Fruit fly (Drosophila melanogaster) whole organism, embryonic: ENCODE results near the gene ghi.

Source experiments
- Aef1 ChIP-seq: fragments of 200-800 bp; sonication (Bioruptor generic); IDR thresholded peaks from 3 replicates; pipeline ENCODE4 v1.3.6; 2022; ENCODE audit warnings: missing biosample characterization, missing genetic modification characterization
- Atf6 ChIP-seq: fragments of 200-800 bp; sonication (Bioruptor generic); IDR thresholded peaks from 2 replicates; pipeline ENCODE4 v1.3.6; 2022; ENCODE audit warnings: missing biosample characterization, missing genetic modification characterization
- CG10147 ChIP-seq: fragments of 200-800 bp; sonication (Bioruptor generic); optimal IDR thresholded peaks from 2 replicates; lab custom pipeline; 2019; ENCODE audit warnings: missing biosample characterization, mild to moderate bottlenecking, missing genetic modification characterization, moderate library complexity
- CG10366 ChIP-seq: fragments of 200-800 bp; sonication (Bioruptor generic); IDR thresholded peaks from 2 replicates; pipeline ENCODE4 v1.3.6; 2022; ENCODE audit warnings: missing biosample characterization, missing genetic modification characterization
- CG10959 ChIP-seq: fragments of 200-800 bp; sonication (Bioruptor generic); IDR thresholded peaks from 2 replicates; pipeline ENCODE4 v1.3.6; 2022; ENCODE audit warnings: missing biosample characterization, missing genetic modification characterization
- CG11560 ChIP-seq: fragments of 200-800 bp; sonication (Bioruptor generic); IDR thresholded peaks from 3 replicates; pipeline ENCODE4 v1.3.6; 2022; ENCODE audit warnings: missing biosample characterization, missing genetic modification characterization
- CG11696 ChIP-seq: fragments of 200-800 bp; sonication (Bioruptor generic); IDR thresholded peaks from 2 replicates; pipeline ENCODE4 v1.3.6; 2022; ENCODE audit warnings: missing biosample characterization, missing genetic modification characterization
- CG12104 ChIP-seq: fragments of 200-800 bp; sonication (Bioruptor generic); optimal IDR thresholded peaks from 3 replicates; lab custom pipeline; 2016; ENCODE audit warnings: missing biosample characterization, missing genetic modification characterization
- CG12744 ChIP-seq: fragments of 200-800 bp; sonication (Bioruptor generic); optimal IDR thresholded peaks from 2 replicates; lab custom pipeline; 2016; ENCODE audit warnings: missing biosample characterization, missing genetic modification characterization
- CG13123 ChIP-seq: fragments of 200-800 bp; sonication (Bioruptor generic); optimal IDR thresholded peaks from 2 replicates; lab custom pipeline; 2016; ENCODE audit warnings: missing biosample characterization, missing genetic modification characterization
- CG13424 ChIP-seq: fragments of 200-800 bp; sonication (Bioruptor generic); optimal IDR thresholded peaks from 2 replicates; lab custom pipeline; 2019; ENCODE audit warnings: missing biosample characterization, mild to moderate bottlenecking, missing genetic modification characterization, moderate library complexity
- CG14667 ChIP-seq: fragments of 200-800 bp; sonication (Bioruptor generic); IDR thresholded peaks from 2 replicates; pipeline ENCODE4 v1.3.6; 2022; ENCODE audit warnings: missing biosample characterization, missing genetic modification characterization
- CG15601 ChIP-seq: fragments of 200-800 bp; sonication (Bioruptor generic); optimal IDR thresholded peaks from 3 replicates; lab custom pipeline; 2019; ENCODE audit warnings: missing biosample characterization, mild to moderate bottlenecking, missing genetic modification characterization, moderate library complexity
- CG16813 ChIP-seq: fragments of 200-800 bp; sonication (Bioruptor generic); IDR thresholded peaks from 3 replicates; pipeline ENCODE4 v1.3.6; 2022; ENCODE audit warnings: missing biosample characterization, missing genetic modification characterization; ENCODE audit not compliant: partially characterized antibody
- CG2712 ChIP-seq: fragments of 200-800 bp; optimal IDR thresholded peaks from 3 replicates; lab custom pipeline; 2019; ENCODE audit warnings: missing biosample characterization, mild to moderate bottlenecking, missing genetic modification characterization, moderate library complexity
- CG33213 ChIP-seq: fragments of 200-800 bp; sonication (Bioruptor generic); optimal IDR thresholded peaks from 3 replicates; lab custom pipeline; 2016; ENCODE audit warnings: missing biosample characterization, missing genetic modification characterization
- CG3407 ChIP-seq: fragments of 200-800 bp; sonication (Bioruptor generic); optimal IDR thresholded peaks from 2 replicates; lab custom pipeline; 2018; ENCODE audit warnings: missing biosample characterization, mild to moderate bottlenecking, missing genetic modification characterization
- CG34224 ChIP-seq: fragments of 200-800 bp; sonication (Bioruptor generic); IDR thresholded peaks from 3 replicates; pipeline ENCODE4 v1.3.6; 2022; ENCODE audit warnings: missing biosample characterization, missing genetic modification characterization; ENCODE audit not compliant: partially characterized antibody
- CG8478 ChIP-seq: fragments of >200 bp; optimal IDR thresholded peaks from 2 replicates; lab custom pipeline; 2018
- CG8944 ChIP-seq: fragments of 200-800 bp; sonication (Bioruptor generic); optimal IDR thresholded peaks from 3 replicates; lab custom pipeline; 2016; ENCODE audit warnings: missing biosample characterization, missing genetic modification characterization
- CG9727 ChIP-seq: fragments of 200-800 bp; sonication (Bioruptor generic); optimal IDR thresholded peaks from 3 replicates; lab custom pipeline; 2017; ENCODE audit warnings: missing biosample characterization, mild to moderate bottlenecking, missing genetic modification characterization
- E2f2 ChIP-seq: fragments of 200-800 bp; sonication (Bioruptor generic); IDR thresholded peaks from 2 replicates; pipeline ENCODE4 v1.3.6; 2022; ENCODE audit warnings: missing biosample characterization, missing genetic modification characterization
- H15 ChIP-seq: fragments of 200-800 bp; sonication (Bioruptor generic); IDR thresholded peaks from 3 replicates; pipeline ENCODE4 v1.3.6; 2022; ENCODE audit warnings: missing biosample characterization, missing genetic modification characterization
- H2.0 ChIP-seq: fragments of 200-800 bp; sonication (Bioruptor generic); IDR thresholded peaks from 2 replicates; pipeline ENCODE4 v1.3.6; 2022; ENCODE audit warnings: missing biosample characterization, missing genetic modification characterization
- HLH54F ChIP-seq: fragments of 200-800 bp; sonication (Bioruptor generic); optimal IDR thresholded peaks from 3 replicates; lab custom pipeline; 2016; ENCODE audit warnings: missing biosample characterization, missing genetic modification characterization
- Hand ChIP-seq: fragments of 200-800 bp; sonication (Bioruptor generic); optimal IDR thresholded peaks from 2 replicates; lab custom pipeline; 2017; ENCODE audit warnings: mild to moderate bottlenecking, missing biosample characterization, missing genetic modification reagents, missing genetic modification characterization
- MBD-R2 ChIP-seq: fragments of 200-800 bp; sonication (Bioruptor generic); IDR thresholded peaks from 2 replicates; pipeline ENCODE4 v1.3.6; 2022; ENCODE audit warnings: missing biosample characterization, missing genetic modification characterization
- Neu2 ChIP-seq: fragments of 200-800 bp; sonication (Bioruptor generic); optimal IDR thresholded peaks from 3 replicates; lab custom pipeline; 2016; ENCODE audit warnings: missing biosample characterization, missing genetic modification characterization, borderline replicate concordance
- Pdp1 ChIP-seq, 2 experiments: fragments of 200-800 bp; sonication (Bioruptor generic); optimal IDR thresholded peaks; 3 replicates each; lab custom pipeline; 2016; ENCODE audit warnings: missing biosample characterization in 2 of 2, missing genetic modification characterization in 2 of 2, mild to moderate bottlenecking in 1 of 2, moderate library complexity in 1 of 2
- Ssrp ChIP-seq: fragments of 200-800 bp; sonication (Bioruptor generic); optimal IDR thresholded peaks from 2 replicates; lab custom pipeline; 2018; ENCODE audit warnings: missing biosample characterization, mild to moderate bottlenecking, missing genetic modification characterization, moderate library complexity
- Stat92E ChIP-seq, 3 experiments: fragments of >200 bp in 2 of 3; fragments of 200-800 bp in 1 of 3; sonication (Bioruptor generic) in 1 of 3; optimal IDR thresholded peaks; 2 replicates each; lab custom pipeline; 2017 to 2019; ENCODE audit warnings: missing biosample characterization in 3 of 3, missing genetic modification characterization in 3 of 3, mild to moderate bottlenecking in 1 of 3, moderate library complexity in 1 of 3
- TFAM ChIP-seq: fragments of 200-800 bp; sonication (Bioruptor generic); optimal IDR thresholded peaks from 2 replicates; lab custom pipeline; 2017; ENCODE audit warnings: missing biosample characterization, missing genetic modification characterization, inconsistent platforms
- Taf1 ChIP-seq: fragments of 200-800 bp; sonication (Bioruptor generic); IDR thresholded peaks from 2 replicates; pipeline ENCODE4 v1.3.6; 2022; ENCODE audit warnings: missing biosample characterization, missing genetic modification characterization
- abd-A ChIP-seq: fragments of 200-800 bp; sonication (Bioruptor generic); optimal IDR thresholded peaks from 3 replicates; lab custom pipeline; 2019; ENCODE audit warnings: missing biosample characterization, mild to moderate bottlenecking, missing genetic modification characterization, moderate library complexity
- chif ChIP-seq, 2 experiments: fragments of 200-800 bp; sonication (Bioruptor generic); optimal IDR thresholded peaks; 3 replicates each; lab custom pipeline; 2016; ENCODE audit warnings: missing biosample characterization in 2 of 2, missing genetic modification characterization in 2 of 2
- dan ChIP-seq: fragments of 200-800 bp; sonication (Bioruptor generic); IDR thresholded peaks from 2 replicates; pipeline ENCODE4 v1.3.6; 2022; ENCODE audit warnings: missing biosample characterization, missing genetic modification characterization
- disco-r ChIP-seq: fragments of 200-800 bp; sonication (Bioruptor generic); optimal IDR thresholded peaks from 2 replicates; lab custom pipeline; 2016; ENCODE audit warnings: missing biosample characterization, missing genetic modification characterization
- fd64A ChIP-seq: fragments of 200-800 bp; sonication (Bioruptor generic); optimal IDR thresholded peaks from 3 replicates; lab custom pipeline; 2018; ENCODE audit warnings: missing biosample characterization, mild to moderate bottlenecking, missing genetic modification characterization
- lilli ChIP-seq: fragments of 200-800 bp; sonication (Bioruptor generic); optimal IDR thresholded peaks from 3 replicates; lab custom pipeline; 2016; ENCODE audit warnings: missing biosample characterization, missing genetic modification characterization
- maf-S ChIP-seq: fragments of 200-800 bp; sonication (Bioruptor generic); optimal IDR thresholded peaks from 2 replicates; lab custom pipeline; 2016; ENCODE audit warnings: missing biosample characterization, missing genetic modification characterization
- mld ChIP-seq: fragments of 200-800 bp; sonication (Bioruptor generic); IDR thresholded peaks from 3 replicates; pipeline ENCODE4 v1.3.6; 2022; ENCODE audit warnings: missing biosample characterization, missing genetic modification characterization; ENCODE audit not compliant: partially characterized antibody
- pan ChIP-seq, 4 experiments: fragments of >200 bp in 3 of 4; fragments of 200-800 bp in 1 of 4; sonication (Bioruptor generic) in 1 of 4; optimal IDR thresholded peaks in 3 of 4; IDR thresholded peaks in 1 of 4; 2 replicates each; pipeline versions ENCODE4 v1.3.6 to Lab custom; 2017 to 2022; ENCODE audit warnings: missing biosample characterization in 2 of 4, missing genetic modification characterization in 2 of 4, mixed read lengths in 1 of 4
- pzg ChIP-seq: fragments of 200-800 bp; sonication (Bioruptor generic); optimal IDR thresholded peaks from 3 replicates; lab custom pipeline; 2018; ENCODE audit warnings: missing biosample characterization, mild to moderate bottlenecking, missing genetic modification characterization, moderate library complexity
- row ChIP-seq: fragments of 200-800 bp; sonication (Bioruptor generic); IDR thresholded peaks from 3 replicates; pipeline ENCODE4 v1.3.6; 2022; ENCODE audit warnings: missing biosample characterization, missing genetic modification characterization
- shn ChIP-seq: fragments of 200-800 bp; sonication (Bioruptor generic); optimal IDR thresholded peaks from 3 replicates; lab custom pipeline; 2016; ENCODE audit warnings: missing biosample characterization, missing genetic modification characterization
- slou ChIP-seq: fragments of 200-800 bp; sonication (Bioruptor generic); optimal IDR thresholded peaks from 3 replicates; lab custom pipeline; 2016; ENCODE audit warnings: missing biosample characterization, missing genetic modification characterization
- sna ChIP-seq: fragments of 200-800 bp; sonication (Bioruptor generic); IDR thresholded peaks from 2 replicates; pipeline ENCODE4 v1.3.6; 2022; ENCODE audit warnings: missing biosample characterization, missing genetic modification characterization; ENCODE audit not compliant: partially characterized antibody
- trh ChIP-seq: fragments of 200-800 bp; sonication (Bioruptor generic); optimal IDR thresholded peaks from 2 replicates; lab custom pipeline; 2016; ENCODE audit warnings: missing biosample characterization, missing genetic modification characterization
- ttk ChIP-seq: fragments of 200-800 bp; sonication (Bioruptor generic); IDR thresholded peaks from 2 replicates; pipeline ENCODE4 v2.1.2; 2022; ENCODE audit warnings: missing biosample characterization, missing genetic modification characterization
- vvl ChIP-seq: fragments of 200-800 bp; sonication (Bioruptor generic); IDR thresholded peaks from 2 replicates; pipeline ENCODE4 v1.3.6; 2022; ENCODE audit warnings: missing biosample characterization, missing genetic modification characterization

Gene ghi

dm6 chr3L:9455819-9456388, 4.2 kb downstream of the ghi start, which contains the start of the genes phol and CG3552 (continued):
- TF ChIP-seq CG10147 (no peak), CG13424 (tag; lab: Kevin White, UChicago) (peak; percentile 10), CG11560 (tag; lab: Robert Waterston, UW) (no peak), CG10959 (GFP tag; lab: Robert Waterston, UW) (no peak), CG15601 (tag; lab: Kevin White, UChicago) (no peak), H15 (GFP tag; lab: Robert Waterston, UW) (no peak), CG13123 (GFP tag; lab: Kevin White, UChicago) (no peak), CG12104 (GFP tag; lab: Kevin White, UChicago) (no peak), CG34224 (GFP tag; lab: Robert Waterston, UW) (0 out of 3 replicates have a peak, but pooled peaks have one; percentile 41), shn (GFP tag; lab: Kevin White, UChicago) (peak; percentile 21), Neu2 (GFP tag; lab: Kevin White, UChicago) (peak; percentile 17), disco-r (GFP tag; lab: Kevin White, UChicago) (no peak), CG2712 (tag; lab: Kevin White, UChicago) (peak; percentile 16), maf-S (GFP tag; lab: Kevin White, UChicago) (no peak), vvl (no peak), fd64A (no peak), CG12744 (GFP tag; lab: Kevin White, UChicago) (no peak), CG8478 (lab: Kevin White, UChicago) (peak; percentile 9), pzg (GFP tag; lab: Kevin White, UChicago) (peak; percentile 57), pan (optimal IDR thresholded peaks at IDR 0.05; lab: Kevin White, UChicago) (no peak), pan (GFP tag; optimal IDR thresholded peaks at IDR 0.05 in 1 of 2, IDR thresholded peaks at IDR 0.05 in 1 of 2) (no peak), CG11696 (GFP tag; lab: Robert Waterston, UW) (no peak), row (GFP tag; lab: Robert Waterston, UW) (peak; percentile 35; the same call in 1 of the 3 replicates), Taf1 (GFP tag; lab: Robert Waterston, UW) (0 out of 2 replicates have a peak, but pooled peaks have one; percentile 26), slou (no peak), CG16813 (GFP tag; lab: Robert Waterston, UW) (peak; percentile 53; the same call in 2 of the 3 replicates), chif (GFP tag; optimal IDR thresholded peaks at IDR 0.05; lab: Kevin White, UChicago) (no peak), abd-A (peak; percentile 61), trh (GFP tag; lab: Kevin White, UChicago) (no peak), Stat92E (GFP tag; optimal IDR thresholded peaks at IDR 0.05; lab: Kevin White, UChicago) (no peak), CG10366 (GFP tag; lab: Robert Waterston, UW) (no peak), mld (GFP tag; lab: Robert Waterston, UW) (no peak), CG9727 (GFP tag; lab: Kevin White, UChicago) (peak; percentile 33), Atf6 (GFP tag; lab: Robert Waterston, UW) (no peak), CG33213 (GFP tag; lab: Kevin White, UChicago) (no peak), CG3407 (no peak), dan (GFP tag; lab: Robert Waterston, UW) (no peak), Ssrp (tag; lab: Kevin White, UChicago) (no peak), Aef1 (no peak), HLH54F (GFP tag; lab: Kevin White, UChicago) (no peak), Hand (GFP tag; lab: Kevin White, UChicago) (peak; percentile 6), CG14667 (GFP tag; lab: Robert Waterston, UW) (no peak), H2.0 (no peak), ttk (GFP tag; lab: Robert Waterston, UW) (no peak), MBD-R2 (peak; percentile 66), E2f2 (peak; percentile 66), CG8944 (GFP tag; lab: Kevin White, UChicago) (no peak), Pdp1 (GFP tag; optimal IDR thresholded peaks at IDR 0.05; lab: Kevin White, UChicago) (peak in 1 of 2 experiments; percentile 31), lilli (GFP tag; lab: Kevin White, UChicago) (peak; percentile 24), sna (peak; percentile 66; the same call in 1 of the 2 replicates), TFAM (GFP tag; lab: Kevin White, UChicago) (no peak)
